Worm (Caenorhabditis elegans) whole organism, L4/young adult: Measurements from ENCODE around the gene C33G8.2.

Experiments used
- W03F9.2 ChIP-seq: fragments of 150-350 bp; optimal IDR thresholded peaks from 2 replicates; lab custom pipeline; 2014; ENCODE audit warnings: missing biosample characterization, missing genetic modification characterization
- dao-5 ChIP-seq: sonication (generic microtip); optimal IDR thresholded peaks from 2 replicates; lab custom pipeline; 2016; ENCODE audit warnings: missing genotype, missing genetic modification characterization, moderate library complexity, missing compliant biosample characterization
- him-1 ChIP-seq: sonication (generic microtip); optimal IDR thresholded peaks from 2 replicates; lab custom pipeline; 2016; ENCODE audit warnings: missing genotype, missing genetic modification reagents, missing genetic modification characterization, missing compliant biosample characterization

DNA sequence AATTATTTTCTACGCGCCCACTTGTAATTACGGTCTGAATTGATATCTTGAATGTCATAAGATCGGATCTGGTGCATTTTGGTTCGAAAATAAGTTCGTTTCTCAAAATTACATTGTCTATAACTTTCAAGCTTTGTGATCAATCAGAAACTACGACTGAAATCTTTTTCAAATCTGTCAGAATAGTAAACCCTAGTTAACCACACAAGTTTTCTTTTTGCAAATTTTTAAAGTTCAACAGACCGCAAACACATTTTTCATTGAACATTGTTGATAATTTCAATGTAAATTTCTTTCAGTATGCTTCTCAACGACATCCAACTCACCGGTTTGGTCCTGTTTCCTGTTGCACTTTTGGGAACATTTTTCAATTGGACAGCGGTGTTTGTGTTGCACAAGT lies 38.0 kb upstream of the C33G8.2 start, which contains the start of gene srx-59:
- TF ChIP-seq dao-5, result no peak
- no peak for TF ChIP-seq W03F9.2 (tag; lab: Kevin White, UChicago)
- TF ChIP-seq him-1, result no peak
